Fruit fly (Drosophila melanogaster): ENCODE measurements around the gene CG15533.

Gene CG15533

dm6 chr3R:30413795-30414194, 14.8 kb upstream of the CG15533 start (continued):
- no peak for TF ChIP-seq hbn (GFP tag; IDR thresholded peaks at IDR 0.05; ENCODE audit: partially characterized antibody)
- TF ChIP-seq eve (GFP tag; optimal IDR thresholded peaks at IDR 0.05) = peak in 1 of 2 experiments; percentile 14
- TF ChIP-seq Dip3 (GFP tag; optimal IDR thresholded peaks at IDR 0.05) = no peak
- TF ChIP-seq ash1 (GFP tag; optimal IDR thresholded peaks at IDR 0.05) = no peak
- TF ChIP-seq CG7928 (GFP tag; optimal IDR thresholded peaks at IDR 0.05) = no peak
- TF ChIP-seq so (GFP tag; IDR thresholded peaks at IDR 0.05) = peak; percentile 56; the same call in 1 of the 3 replicates
- TF ChIP-seq Jarid2 (GFP tag; optimal IDR thresholded peaks at IDR 0.05) = no peak
- no peak for TF ChIP-seq Usf (GFP tag; optimal IDR thresholded peaks at IDR 0.05)
- peak; percentile 52 for TF ChIP-seq Asciz (GFP tag; optimal IDR thresholded peaks at IDR 0.05)
- peak; percentile 31 for TF ChIP-seq fd64A (GFP tag; optimal IDR thresholded peaks at IDR 0.05)
- TF ChIP-seq Chrac-16 (GFP tag; optimal IDR thresholded peaks at IDR 0.05) = no peak
- peak; percentile 76; the same call in 2 of the 3 replicates for TF ChIP-seq gce (GFP tag; IDR thresholded peaks at IDR 0.05)
- no peak for TF ChIP-seq YL-1 (GFP tag; optimal IDR thresholded peaks at IDR 0.05)
- TF ChIP-seq Dll (GFP tag; IDR thresholded peaks at IDR 0.05; ENCODE audit: partially characterized antibody) = no peak
- peak; percentile 8 for TF ChIP-seq CG7786 (GFP tag; optimal IDR thresholded peaks at IDR 0.05)
- no peak for TF ChIP-seq CG11723 (GFP tag; optimal IDR thresholded peaks at IDR 0.05)
- 0 out of 2 replicates have a peak, but pooled peaks have one; percentile 42 for TF ChIP-seq sob (GFP tag; IDR thresholded peaks at IDR 0.05)
- TF ChIP-seq psq (GFP tag; optimal IDR thresholded peaks at IDR 0.05) = no peak
- TF ChIP-seq shn (GFP tag; optimal IDR thresholded peaks at IDR 0.05) = no peak
- TF ChIP-seq CG16779 (GFP tag; IDR thresholded peaks at IDR 0.05) = no peak
- TF ChIP-seq stc (GFP tag; IDR thresholded peaks at IDR 0.05) = peak; percentile 47; the same call in 1 of the 2 replicates
- no peak for TF ChIP-seq MTF-1 (GFP tag; optimal IDR thresholded peaks at IDR 0.05; ENCODE audit: borderline replicate concordance)
- TF ChIP-seq Xbp1 (GFP tag; optimal IDR thresholded peaks at IDR 0.05) = peak; percentile 48
- no peak for TF ChIP-seq wdn (GFP tag; IDR thresholded peaks at IDR 0.05)
- no peak for TF ChIP-seq mld (GFP tag; IDR thresholded peaks at IDR 0.05; ENCODE audit: partially characterized antibody)
- peak; percentile 59 for TF ChIP-seq esg (GFP tag; conservative IDR thresholded peaks at IDR 0.05)
- no peak for TF ChIP-seq CG3407 (GFP tag; optimal IDR thresholded peaks at IDR 0.05)
- TF ChIP-seq Deaf1 (tag; optimal IDR thresholded peaks at IDR 0.05) = no peak
- TF ChIP-seq crol (GFP tag; IDR thresholded peaks at IDR 0.05) = no peak
- TF ChIP-seq Gug (GFP tag; IDR thresholded peaks at IDR 0.05) = 0 out of 4 replicates have a peak, but pooled peaks have one; percentile 1
- TF ChIP-seq CG9215 (GFP tag; IDR thresholded peaks at IDR 0.05) = 0 out of 2 replicates have a peak, but pooled peaks have one; percentile 10
- TF ChIP-seq jigr1 (GFP tag; IDR thresholded peaks at IDR 0.05) = no peak
- no peak for TF ChIP-seq Dek (tag; optimal IDR thresholded peaks at IDR 0.05)
- no peak for TF ChIP-seq CG3995 (GFP tag; optimal IDR thresholded peaks at IDR 0.05)
- TF ChIP-seq HLH54F (GFP tag; optimal IDR thresholded peaks at IDR 0.05) = no peak
- no peak for TF ChIP-seq CG9797 (GFP tag; optimal IDR thresholded peaks at IDR 0.05)
- no peak for TF ChIP-seq her (GFP tag; optimal IDR thresholded peaks at IDR 0.05)
- peak; percentile 30 for TF ChIP-seq NfI (GFP tag; optimal IDR thresholded peaks at IDR 0.05)
- TF ChIP-seq ato (GFP tag; IDR thresholded peaks at IDR 0.05; ENCODE audit: partially characterized antibody) = no peak
- TF ChIP-seq tup (GFP tag; optimal IDR thresholded peaks at IDR 0.05) = no peak
- peak; percentile 36; the same call in 1 of the 2 replicates for TF ChIP-seq CG9932 (GFP tag; IDR thresholded peaks at IDR 0.05)
- peak; percentile 58 for TF ChIP-seq Ssrp (tag; optimal IDR thresholded peaks at IDR 0.05)
- TF ChIP-seq CG15011 (GFP tag; optimal IDR thresholded peaks at IDR 0.05) = peak; percentile 24
- peak; percentile 72 for TF ChIP-seq unpg (GFP tag; optimal IDR thresholded peaks at IDR 0.05)
- no peak for TF ChIP-seq CG3281 (GFP tag; optimal IDR thresholded peaks at IDR 0.05)
- TF ChIP-seq CG13775 (GFP tag; optimal IDR thresholded peaks at IDR 0.05) = no peak
- TF ChIP-seq CG12299 (tag; optimal IDR thresholded peaks at IDR 0.05) = no peak
- peak; percentile 70 for TF ChIP-seq gem (tag; optimal IDR thresholded peaks at IDR 0.05)
- TF ChIP-seq Hmr (GFP tag; optimal IDR thresholded peaks at IDR 0.05) = peak; percentile 28
- no peak for TF ChIP-seq repo (GFP tag; optimal IDR thresholded peaks at IDR 0.05)
- peak; percentile 83 for TF ChIP-seq vvl (GFP tag; IDR thresholded peaks at IDR 0.05)

All from whole organism, embryonic.